Fruit fly (Drosophila melanogaster): ENCODE measurements around the gene jvl.

Gene jvl

DNA sequence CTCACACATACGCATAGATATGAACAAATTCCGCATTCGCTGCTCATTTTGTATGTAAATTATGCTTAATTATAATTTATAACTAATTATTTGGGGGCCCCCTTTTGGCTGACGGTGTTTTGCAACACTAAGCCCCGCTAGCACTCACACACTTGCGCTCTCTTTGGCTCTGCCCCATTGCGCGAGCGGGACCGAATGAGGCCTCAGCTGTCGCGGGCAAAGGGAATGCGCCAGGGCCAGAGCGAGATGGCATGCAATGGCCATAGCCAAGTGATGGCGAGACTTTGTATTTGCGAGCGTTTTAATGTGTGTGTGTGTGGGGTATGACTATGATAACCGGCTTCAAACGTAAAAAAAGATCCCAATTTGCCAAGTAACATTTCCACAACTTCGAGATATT is 2.3 kb upstream of the jvl start (continued):
- TF ChIP-seq bcd (GFP tag; optimal IDR thresholded peaks at IDR 0.05) = no peak
- peak; percentile 23; the same call in 1 of the 3 replicates for TF ChIP-seq CG16813 (GFP tag; IDR thresholded peaks at IDR 0.05; ENCODE audit: partially characterized antibody)
- no peak for TF ChIP-seq slp2 (GFP tag; optimal IDR thresholded peaks at IDR 0.05)
- peak; percentile 83; the same call in 1 of the 2 replicates for TF ChIP-seq rib (GFP tag; IDR thresholded peaks at IDR 0.05)
- TF ChIP-seq oc (tag; optimal IDR thresholded peaks at IDR 0.05) = peak; percentile 75
- no peak for TF ChIP-seq tin (GFP tag; optimal IDR thresholded peaks at IDR 0.05)
- peak; percentile 16 for TF ChIP-seq wek (GFP tag; optimal IDR thresholded peaks at IDR 0.05)
- peak; percentile 47 for TF ChIP-seq schlank (tag; optimal IDR thresholded peaks at IDR 0.05)
- TF ChIP-seq wdn (GFP tag; IDR thresholded peaks at IDR 0.05) = 0 out of 2 replicates have a peak, but pooled peaks have one; percentile 33
- peak; percentile 28; the same call in 1 of the 2 replicates for TF ChIP-seq unc-4 (GFP tag; IDR thresholded peaks at IDR 0.05; ENCODE audit: partially characterized antibody)
- TF ChIP-seq sob (GFP tag; IDR thresholded peaks at IDR 0.05) = peak; percentile 48
- TF ChIP-seq nerfin-1 (tag; optimal IDR thresholded peaks at IDR 0.05) = peak; percentile 2
- TF ChIP-seq cato (GFP tag; optimal IDR thresholded peaks at IDR 0.05; ENCODE audit: borderline replicate concordance) = no peak
- TF ChIP-seq CG10565 (GFP tag; optimal IDR thresholded peaks at IDR 0.05) = no peak
- TF ChIP-seq crp (GFP tag; optimal IDR thresholded peaks at IDR 0.05) = peak in 1 of 2 experiments; percentile 61
- 0 out of 2 replicates have a peak, but pooled peaks have one; percentile 12 for TF ChIP-seq sim (GFP tag; IDR thresholded peaks at IDR 0.05)
- peak; percentile 82 for TF ChIP-seq mirr (GFP tag; optimal IDR thresholded peaks at IDR 0.05)
- peak; percentile 62 for TF ChIP-seq crol (GFP tag; IDR thresholded peaks at IDR 0.05)
- peak; percentile 37 for TF ChIP-seq Side (GFP tag; optimal IDR thresholded peaks at IDR 0.05)
- TF ChIP-seq dm (GFP tag; optimal IDR thresholded peaks at IDR 0.05) = peak; percentile 6
- TF ChIP-seq CG10209 (GFP tag; optimal IDR thresholded peaks at IDR 0.05) = no peak
- TF ChIP-seq Med (GFP tag) = peak; percentile 84
- TF ChIP-seq pho (GFP tag; optimal IDR thresholded peaks at IDR 0.05) = peak; percentile 20
- peak; percentile 70 for TF ChIP-seq exex (tag; optimal IDR thresholded peaks at IDR 0.05)
- TF ChIP-seq CG8478 (optimal IDR thresholded peaks at IDR 0.05) = peak; percentile 82
- peak; percentile 29; the same call in 1 of the 2 replicates for TF ChIP-seq CG6689 (GFP tag; IDR thresholded peaks at IDR 0.05)
- TF ChIP-seq ham (GFP tag; IDR thresholded peaks at IDR 0.05) = no peak
- TF ChIP-seq Aef1 (GFP tag; IDR thresholded peaks at IDR 0.05) = no peak
- TF ChIP-seq YL-1 (GFP tag; optimal IDR thresholded peaks at IDR 0.05) = peak; percentile 75
- no peak for TF ChIP-seq CG10147 (GFP tag; optimal IDR thresholded peaks at IDR 0.05)
- peak; percentile 64 for TF ChIP-seq CG18599 (GFP tag; optimal IDR thresholded peaks at IDR 0.05)
- peak; percentile 20; the same call in 1 of the 2 replicates for TF ChIP-seq hbn (GFP tag; IDR thresholded peaks at IDR 0.05; ENCODE audit: partially characterized antibody)
- no peak for TF ChIP-seq grn (GFP tag; optimal IDR thresholded peaks at IDR 0.05)
- peak; percentile 49 for TF ChIP-seq onecut (GFP tag; IDR thresholded peaks at IDR 0.05)
- TF ChIP-seq CG12219 (GFP tag; optimal IDR thresholded peaks at IDR 0.05) = no peak
- peak; percentile 62 for TF ChIP-seq CG9932 (GFP tag; IDR thresholded peaks at IDR 0.05)
- TF ChIP-seq zfh1 (GFP tag; IDR thresholded peaks at IDR 0.05) = peak; percentile 46; the same call in 1 of the 3 replicates
- peak; percentile 51 for TF ChIP-seq CG12659 (GFP tag; optimal IDR thresholded peaks at IDR 0.05)
- TF ChIP-seq MTF-1 (GFP tag; optimal IDR thresholded peaks at IDR 0.05; ENCODE audit: borderline replicate concordance) = peak; percentile 63
- TF ChIP-seq CG4328 (GFP tag; optimal IDR thresholded peaks at IDR 0.05) = peak; percentile 41
- peak; percentile 62 for TF ChIP-seq Hey (tag; optimal IDR thresholded peaks at IDR 0.05)
- peak; percentile 2 for TF ChIP-seq grau (tag; optimal IDR thresholded peaks at IDR 0.05)
- TF ChIP-seq CG7745 (tag; optimal IDR thresholded peaks at IDR 0.05) = peak; percentile 99
- peak; percentile 52 for TF ChIP-seq CG12299 (tag; optimal IDR thresholded peaks at IDR 0.05)
- peak; percentile 38 for TF ChIP-seq pros (GFP tag; optimal IDR thresholded peaks at IDR 0.05)
- TF ChIP-seq croc (GFP tag; conservative IDR thresholded peaks at IDR 0.05) = no peak
- TF ChIP-seq CG32767 (GFP tag; IDR thresholded peaks at IDR 0.05) = 0 out of 2 replicates have a peak, but pooled peaks have one; percentile 20
- TF ChIP-seq CG15479 (GFP tag; optimal IDR thresholded peaks at IDR 0.05) = peak; percentile 42
- TF ChIP-seq NFAT (GFP tag; IDR thresholded peaks at IDR 0.05) = peak; percentile 68
- no peak for TF ChIP-seq E2f2 (GFP tag; IDR thresholded peaks at IDR 0.05)

Data from whole organism, embryonic.